Worm (Caenorhabditis elegans) whole organism, young adult: ENCODE results near the gene T28F12.1.

ENCODE experiments used
- F33H1.4 ChIP-seq: fragments of 200-800 bp; sonication (Bioruptor generic); IDR thresholded peaks from 2 replicates; pipeline ENCODE4 v1.3.6; 2022; ENCODE audit warnings: missing genetic modification reagents, missing genetic modification characterization, missing compliant biosample characterization
- aptf-2 ChIP-seq: fragments of 200-800 bp; sonication (Bioruptor generic); conservative IDR thresholded peaks from 2 replicates; pipeline ENCODE4 v1.3.6; 2022; ENCODE audit warnings: missing genetic modification reagents, missing genetic modification characterization, missing compliant biosample characterization
- hmg-1.2 ChIP-seq: fragments of 200-800 bp; sonication (Bioruptor generic); IDR thresholded peaks from 2 replicates; pipeline ENCODE4 v1.3.6; 2022; ENCODE audit warnings: missing genetic modification reagents, missing genetic modification characterization, missing compliant biosample characterization
- let-607 ChIP-seq, 2 experiments: fragments of 200-800 bp in 1 of 2; sonication (Bioruptor generic) in 1 of 2; sonication (generic microtip) in 1 of 2; optimal IDR thresholded peaks; 2 replicates each; lab custom pipeline; 2016 to 2018; ENCODE audit warnings: mild to moderate bottlenecking in 2 of 2, missing compliant biosample characterization in 2 of 2, missing genetic modification characterization in 2 of 2, moderate library complexity in 2 of 2, missing genotype in 1 of 2
- nhr-80 ChIP-seq: sonication (generic microtip); optimal IDR thresholded peaks from 2 replicates; lab custom pipeline; 2016; ENCODE audit warnings: missing genetic modification characterization, missing compliant biosample characterization
- pha-4 ChIP-seq: fragments of 150-350 bp; sonication (generic microtip); optimal IDR thresholded peaks from 2 replicates; lab custom pipeline; 2014; ENCODE audit warnings: missing biosample characterization, missing genetic modification reagents, missing genetic modification characterization

DNA sequence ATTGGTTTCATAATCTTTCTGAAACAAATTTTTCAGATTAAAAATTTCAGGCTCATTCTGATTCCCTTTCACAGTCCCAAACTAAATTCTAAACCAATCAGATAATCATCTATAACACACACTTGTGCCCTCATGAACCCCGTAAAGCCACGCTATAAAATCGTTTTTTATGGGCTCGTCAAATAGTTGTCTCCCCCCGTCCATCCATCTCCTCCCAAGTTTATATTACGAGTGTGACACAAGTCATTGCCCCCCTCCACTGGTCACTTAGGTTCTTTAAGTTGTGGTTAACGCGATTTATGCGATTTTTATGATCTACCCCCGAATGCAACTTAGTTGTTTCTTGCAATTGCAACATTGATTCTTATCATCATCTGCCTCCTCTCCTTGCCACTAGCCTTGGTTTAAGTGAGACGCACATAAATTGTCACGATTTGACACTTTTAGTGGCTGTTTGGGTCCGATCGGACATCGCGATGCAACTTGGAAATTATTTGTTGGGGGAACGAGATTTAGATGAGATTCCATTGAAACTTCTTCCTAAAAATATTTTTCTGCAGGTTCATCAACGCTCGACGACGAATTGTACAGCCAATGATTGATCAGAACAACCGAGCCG, 3.4 kb upstream of the T28F12.1 start:
- TF ChIP-seq nhr-80 (tag; lab: Kevin White, UChicago): no peak
- TF ChIP-seq let-607 (tag; optimal IDR thresholded peaks at IDR 0.05; lab: Kevin White, UChicago): no peak
- TF ChIP-seq hmg-1.2 (GFP tag; lab: Robert Waterston, UW): no peak
- no peak for TF ChIP-seq pha-4 (tag; lab: Kevin White, UChicago)
- TF ChIP-seq F33H1.4: no peak
- TF ChIP-seq aptf-2: no peak
